Fruit fly (Drosophila melanogaster) whole organism, embryonic: Measurements from ENCODE around the gene CG14853.

Experiments used
- CG11398 ChIP-seq: fragments of 200-800 bp; sonication (Bioruptor generic); optimal IDR thresholded peaks from 2 replicates; lab custom pipeline; 2016; ENCODE audit warnings: missing biosample characterization, missing genetic modification characterization
- ERR ChIP-seq: fragments of 200-800 bp; sonication (Bioruptor generic); optimal IDR thresholded peaks from 2 replicates; lab custom pipeline; 2016; ENCODE audit warnings: missing biosample characterization, missing genetic modification characterization
- disco-r ChIP-seq: fragments of 200-800 bp; sonication (Bioruptor generic); optimal IDR thresholded peaks from 2 replicates; lab custom pipeline; 2016; ENCODE audit warnings: missing biosample characterization, missing genetic modification characterization
- mld ChIP-seq: fragments of 200-800 bp; sonication (Bioruptor generic); IDR thresholded peaks from 3 replicates; pipeline ENCODE4 v1.3.6; 2022; ENCODE audit warnings: missing biosample characterization, missing genetic modification characterization; ENCODE audit not compliant: partially characterized antibody
- pita ChIP-seq: fragments of 200-800 bp; sonication (Bioruptor generic); optimal IDR thresholded peaks from 2 replicates; lab custom pipeline; 2017; ENCODE audit warnings: missing biosample characterization, mild to moderate bottlenecking, missing genetic modification characterization
- ro ChIP-seq: fragments of 200-800 bp; sonication (Bioruptor generic); IDR thresholded peaks from 2 replicates; pipeline ENCODE4 v1.3.6; 2022; ENCODE audit warnings: missing biosample characterization, missing genetic modification characterization
- tx ChIP-seq: fragments of 200-800 bp; sonication (Bioruptor generic); optimal IDR thresholded peaks from 2 replicates; lab custom pipeline; 2016; ENCODE audit warnings: missing biosample characterization, missing genetic modification characterization

DNA sequence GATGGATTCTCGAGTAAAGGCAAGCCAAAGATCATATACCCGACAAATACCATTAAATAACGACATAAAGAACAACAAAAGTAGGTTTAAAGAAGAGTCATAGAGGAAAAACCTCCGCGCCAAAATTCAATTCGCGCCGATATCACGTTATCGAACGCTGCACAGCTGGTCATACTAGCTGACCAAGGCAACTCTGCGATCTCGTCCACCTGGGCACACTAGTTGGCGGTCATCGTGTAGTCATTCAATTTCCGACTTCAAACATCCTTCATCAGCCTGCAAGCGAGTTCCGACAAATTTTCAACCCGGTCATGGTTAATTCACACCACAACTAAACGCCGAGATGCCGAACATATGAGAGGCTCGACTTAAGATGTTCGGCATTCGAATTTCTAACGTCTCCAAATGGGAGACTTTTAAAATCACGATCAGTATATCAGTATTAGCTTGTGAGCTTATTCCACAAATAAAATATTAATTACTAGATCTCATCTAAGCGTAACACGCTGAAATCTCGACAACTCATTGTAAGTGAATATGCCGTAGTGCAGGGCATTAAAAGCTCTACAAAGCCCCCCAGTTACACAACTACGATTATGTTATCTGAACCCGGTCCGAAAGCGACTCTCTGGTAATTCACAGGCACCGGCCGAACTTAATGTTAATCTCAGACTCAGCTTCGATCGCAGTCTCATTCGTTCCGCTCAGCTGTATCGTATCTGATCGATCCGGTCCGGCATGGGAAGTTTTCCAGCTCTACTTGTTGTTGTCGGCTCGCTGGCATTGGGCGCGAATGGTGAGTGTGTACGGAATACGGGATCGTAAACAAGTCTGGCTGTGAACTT, 47.5 kb downstream of the CG14853 start, which contains the start of gene CG3505:
- TF ChIP-seq pita (no peak), disco-r (GFP tag; lab: Kevin White, UChicago) (no peak), tx (GFP tag; lab: Kevin White, UChicago) (no peak), ro (GFP tag; lab: Robert Waterston, UW) (no peak), ERR (GFP tag; lab: Kevin White, UChicago) (no peak), CG11398 (GFP tag; lab: Kevin White, UChicago) (no peak), mld (GFP tag; lab: Robert Waterston, UW) (no peak; the same call in 2 of the 3 replicates)
